Worm (Caenorhabditis elegans) whole organism, L1 larva: Measurements from ENCODE around the gene nuaf-3.

ENCODE experiments used
- C16A3.4 ChIP-seq: fragments of 150-350 bp; optimal IDR thresholded peaks from 2 replicates; lab custom pipeline; 2014; ENCODE audit warnings: missing biosample characterization, missing genetic modification characterization
- C34B4.2 ChIP-seq: sonication (generic microtip); optimal IDR thresholded peaks from 2 replicates; lab custom pipeline; 2017; ENCODE audit warnings: mild to moderate bottlenecking, missing genetic modification characterization, missing compliant biosample characterization
- aha-1 ChIP-seq: fragments of 150-350 bp; optimal IDR thresholded peaks from 2 replicates; lab custom pipeline; 2014; ENCODE audit warnings: missing biosample characterization, missing genetic modification characterization
- alr-1 ChIP-seq: fragments of 200-800 bp; sonication (Bioruptor generic); optimal IDR thresholded peaks from 2 replicates; lab custom pipeline; 2018; ENCODE audit warnings: borderline replicate concordance, mild to moderate bottlenecking, missing genetic modification characterization, missing compliant biosample characterization
- aly-2 ChIP-seq: fragments of 150-350 bp; optimal IDR thresholded peaks from 2 replicates; lab custom pipeline; 2014; ENCODE audit warnings: missing biosample characterization, missing genetic modification characterization
- ama-1 ChIP-seq: fragments of 150-350 bp; optimal IDR thresholded peaks from 2 replicates; lab custom pipeline; 2014
- ceh-8 ChIP-seq: fragments of 200-800 bp; sonication (Bioruptor generic); optimal IDR thresholded peaks from 2 replicates; lab custom pipeline; 2018; ENCODE audit warnings: mild to moderate bottlenecking, missing genetic modification characterization, moderate library complexity, missing compliant biosample characterization
- ceh-88 ChIP-seq: fragments of 200-800 bp; sonication (Bioruptor generic); IDR thresholded peaks from 2 replicates; pipeline ENCODE4 v1.3.6; 2022; ENCODE audit warnings: missing genetic modification characterization, missing compliant biosample characterization
- dpl-1 ChIP-seq, 3 experiments: fragments of 150-350 bp in 2 of 3; sonication (generic microtip) in 1 of 3; optimal IDR thresholded peaks; 2 replicates each; lab custom pipeline; 2014 to 2017; ENCODE audit warnings: missing biosample characterization in 3 of 3, missing genetic modification characterization in 3 of 3, missing genetic modification reagents in 3 of 3
- efl-1 ChIP-seq, 4 experiments: fragments of 150-350 bp; optimal IDR thresholded peaks in 3 of 4; peaks in 1 of 4; 1 replicate in 1 of 4; 2 replicates in 3 of 4; lab custom pipeline; 2014; ENCODE audit warnings: missing biosample characterization in 2 of 4, missing genetic modification characterization in 2 of 4, missing genetic modification reagents in 2 of 4
- elt-2 ChIP-seq: sonication (generic microtip); optimal IDR thresholded peaks from 2 replicates; lab custom pipeline; 2016; ENCODE audit warnings: missing genetic modification characterization, mild to moderate bottlenecking, inconsistent platforms, missing compliant biosample characterization, missing genetic modification reagents
- elt-3 ChIP-seq, 6 experiments: fragments of 150-350 bp in 1 of 6; sonication (generic microtip); optimal IDR thresholded peaks; 2 replicates each; lab custom pipeline; 2017 to 2018; ENCODE audit warnings: missing biosample characterization in 6 of 6, missing genetic modification characterization in 6 of 6, inconsistent platforms in 1 of 6
- fkh-10 ChIP-seq: sonication (generic microtip); optimal IDR thresholded peaks from 2 replicates; lab custom pipeline; 2017; ENCODE audit warnings: missing biosample characterization, missing genetic modification reagents, missing genetic modification characterization
- fkh-8 ChIP-seq: sonication (generic microtip); optimal IDR thresholded peaks from 2 replicates; lab custom pipeline; 2016; ENCODE audit warnings: mild to moderate bottlenecking, missing genetic modification characterization, missing compliant biosample characterization
- hpl-2 ChIP-seq: fragments of 150-350 bp; optimal IDR thresholded peaks from 2 replicates; lab custom pipeline; 2014; ENCODE audit warnings: missing biosample characterization, missing genetic modification reagents, missing genetic modification characterization
- lin-14 ChIP-seq: fragments of 200-800 bp; sonication (Bioruptor generic); optimal IDR thresholded peaks from 2 replicates; lab custom pipeline; 2018; ENCODE audit warnings: mild to moderate bottlenecking, missing genetic modification characterization, moderate library complexity, missing compliant biosample characterization
- lsy-2 ChIP-seq, 2 experiments: fragments of 150-350 bp; optimal IDR thresholded peaks; 2 replicates each; lab custom pipeline; 2014; ENCODE audit warnings: missing biosample characterization in 2 of 2, missing genetic modification characterization in 2 of 2
- mef-2 ChIP-seq: fragments of 150-350 bp; optimal IDR thresholded peaks from 2 replicates; lab custom pipeline; 2014; ENCODE audit warnings: missing biosample characterization, missing genetic modification characterization
- nhr-12 ChIP-seq: sonication (generic microtip); optimal IDR thresholded peaks from 2 replicates; lab custom pipeline; 2017; ENCODE audit warnings: missing biosample characterization, missing genetic modification characterization
- nhr-76 ChIP-seq: sonication (generic microtip); optimal IDR thresholded peaks from 2 replicates; lab custom pipeline; 2017; ENCODE audit warnings: missing biosample characterization, missing genetic modification characterization
- pqm-1 ChIP-seq: sonication (generic microtip); optimal IDR thresholded peaks from 3 replicates; lab custom pipeline; 2017; ENCODE audit warnings: missing biosample characterization, missing genetic modification characterization
- skn-1 ChIP-seq: fragments of 150-350 bp; optimal IDR thresholded peaks from 2 replicates; lab custom pipeline; 2014; ENCODE audit warnings: missing biosample characterization, missing genetic modification characterization
- snpc-4 ChIP-seq: fragments of 150-350 bp; optimal IDR thresholded peaks from 2 replicates; lab custom pipeline; 2014; ENCODE audit warnings: missing biosample characterization, missing genetic modification characterization
- sptf-1 ChIP-seq: fragments of 150-350 bp; optimal IDR thresholded peaks from 2 replicates; lab custom pipeline; 2014; ENCODE audit warnings: missing biosample characterization, missing genetic modification characterization
- swsn-7 ChIP-seq: sonication (generic microtip); optimal IDR thresholded peaks from 2 replicates; lab custom pipeline; 2016; ENCODE audit warnings: missing genetic modification characterization, missing compliant biosample characterization
- unc-86 ChIP-seq: sonication (generic microtip); optimal IDR thresholded peaks from 2 replicates; lab custom pipeline; 2016; ENCODE audit warnings: missing genetic modification characterization, missing compliant biosample characterization
- vab-15 ChIP-seq: sonication (generic microtip); optimal IDR thresholded peaks from 2 replicates; lab custom pipeline; 2017; ENCODE audit warnings: missing genotype, mild to moderate bottlenecking, missing genetic modification characterization, missing compliant biosample characterization
- ztf-4 ChIP-seq: fragments of 150-350 bp; optimal IDR thresholded peaks from 2 replicates; lab custom pipeline; 2014; ENCODE audit warnings: missing biosample characterization, missing genetic modification characterization

Gene nuaf-3

ce11 chrIV:11229013-11229412, 44.9 kb downstream of the nuaf-3 start:
- TF ChIP-seq efl-1 (optimal IDR thresholded peaks at IDR 0.05; lab: Kevin White, UChicago): no peak
- peak in 1 of 2 experiments; percentile 78 for TF ChIP-seq efl-1 (GFP tag; optimal IDR thresholded peaks at IDR 0.05 in 1 of 2; lab: Kevin White, UChicago)
- no peak for TF ChIP-seq sptf-1 (tag; lab: Kevin White, UChicago)

DNA sequence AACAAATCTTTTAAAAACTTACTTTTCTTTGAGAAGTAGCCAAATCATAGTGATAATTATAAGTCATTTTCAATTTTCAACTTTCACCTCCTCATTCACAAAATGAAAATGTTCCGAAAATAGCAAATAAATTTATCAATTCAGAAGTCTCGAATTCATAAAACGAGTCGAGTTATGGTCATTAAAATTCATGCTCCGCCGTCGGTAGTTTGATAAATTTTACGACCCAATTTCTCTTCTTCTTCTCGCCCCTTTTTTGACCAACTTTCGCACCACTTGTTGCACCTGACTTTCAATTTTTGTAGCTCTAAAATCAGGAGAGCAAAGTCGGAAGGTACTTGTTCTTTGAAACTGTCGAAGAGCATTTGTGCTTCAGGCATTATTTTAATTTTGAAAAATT, 46.0 kb downstream of the nuaf-3 start, which contains the start of gene best-7:
TSS of gene best-7 (minus strand) at position 239 of the 400 bp plus-strand sequence.
- TF ChIP-seq fkh-10 (GFP tag; lab: Kevin White, UChicago): no peak
- no peak for TF ChIP-seq fkh-8 (tag; lab: Kevin White, UChicago)
- no peak for TF ChIP-seq ztf-4
- TF ChIP-seq unc-86 (tag; lab: Kevin White, UChicago): no peak
- TF ChIP-seq pqm-1 (tag; lab: Kevin White, UChicago): no peak
- TF ChIP-seq ama-1 (lab: Kevin White, UChicago): no peak
- no peak for TF ChIP-seq lsy-2 (tag; optimal IDR thresholded peaks at IDR 0.05; lab: Kevin White, UChicago)
- no peak for TF ChIP-seq C34B4.2 (tag; lab: Kevin White, UChicago)
- TF ChIP-seq C16A3.4 (tag; lab: Kevin White, UChicago): no peak
- TF ChIP-seq lin-14 (GFP tag; lab: Kevin White, UChicago): no peak
- no peak for TF ChIP-seq ceh-88 (GFP tag; lab: Robert Waterston, UW)
- no peak for TF ChIP-seq snpc-4
- no peak for TF ChIP-seq hpl-2
- TF ChIP-seq elt-3 (tag; optimal IDR thresholded peaks at IDR 0.05; lab: Kevin White, UChicago): no peak
- TF ChIP-seq mef-2 (tag; lab: Kevin White, UChicago): no peak
- TF ChIP-seq swsn-7 (tag; lab: Kevin White, UChicago): no peak
- no peak for TF ChIP-seq dpl-1 (GFP tag; optimal IDR thresholded peaks at IDR 0.05; lab: Kevin White, UChicago)
- TF ChIP-seq aly-2 (tag; lab: Kevin White, UChicago): no peak

- no peak for TF ChIP-seq ceh-8 (GFP tag; lab: Kevin White, UChicago)
- TF ChIP-seq skn-1: no peak
- TF ChIP-seq aha-1 (tag; lab: Kevin White, UChicago): no peak
- TF ChIP-seq elt-2 (tag; lab: Kevin White, UChicago): no peak
- TF ChIP-seq nhr-76 (tag; lab: Kevin White, UChicago): no peak
- TF ChIP-seq vab-15: no peak
- no peak for TF ChIP-seq elt-3 (tag; optimal IDR thresholded peaks at IDR 0.05; lab: Kevin White, UChicago)
- no peak for TF ChIP-seq nhr-12
- TF ChIP-seq alr-1 (tag; lab: Kevin White, UChicago): no peak
- TF ChIP-seq, all 84 proteins: peak for 0
Observed at ce11 chrIV:11231376-11231775, 47.3 kb downstream of the nuaf-3 start.
